Worm (Caenorhabditis elegans): ENCODE data around the gene cal-3.

DNA sequence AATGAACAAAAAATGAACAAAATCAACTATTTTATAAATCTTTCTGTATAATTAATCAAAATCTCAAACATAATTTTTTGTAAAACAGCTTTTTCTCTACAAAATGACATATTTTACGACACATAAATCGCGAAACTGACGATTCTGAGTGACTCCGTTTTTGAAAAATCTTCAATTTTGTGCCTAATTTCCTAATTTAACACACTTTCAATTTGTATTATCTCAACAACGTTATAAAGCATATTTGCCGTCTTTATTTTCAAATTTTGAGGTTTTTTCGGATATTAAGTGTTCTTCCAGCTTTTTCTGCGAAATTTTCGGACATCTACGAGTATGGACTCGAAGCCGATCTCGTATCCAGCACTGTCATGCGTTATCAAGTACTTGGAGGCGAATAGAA is 29.7 kb downstream of the cal-3 start, which contains the start of gene fbxc-47:
- TF ChIP-seq lin-35 (GFP tag; optimal IDR thresholded peaks at IDR 0.05) (no peak), blmp-1 (tag; optimal IDR thresholded peaks at IDR 0.05) (no peak), sox-4 (tag; optimal IDR thresholded peaks at IDR 0.05) (no peak), lir-3 (tag; optimal IDR thresholded peaks at IDR 0.05; ENCODE audit: poor library complexity) (no peak), ama-1 (optimal IDR thresholded peaks at IDR 0.05) (no peak), mdl-1 (tag; optimal IDR thresholded peaks at IDR 0.05) (no peak), nhr-12 (tag; optimal IDR thresholded peaks at IDR 0.05) (no peak), C04F5.9 (tag; optimal IDR thresholded peaks at IDR 0.05) (no peak), ceh-82 (tag; optimal IDR thresholded peaks at IDR 0.05) (no peak), nhr-77 (tag; optimal IDR thresholded peaks at IDR 0.05) (no peak), nhr-28 (tag; optimal IDR thresholded peaks at IDR 0.05) (no peak)

Measured in whole organism, L1 larva.